Fruit fly (Drosophila melanogaster) whole organism: ENCODE data around the gene CG4596.

ENCODE experiments used
- CG8478 ChIP-seq: fragments of >200 bp; optimal IDR thresholded peaks from 2 replicates; lab custom pipeline; 2018; ENCODE audit warnings: inconsistent platforms
- Dll ChIP-seq: fragments of >200 bp; optimal IDR thresholded peaks from 2 replicates; lab custom pipeline; 2017
- EcR ChIP-seq, 2 experiments: fragments of >200 bp; optimal IDR thresholded peaks; 2 replicates each; lab custom pipeline; 2017; ENCODE audit warnings: missing biosample characterization in 2 of 2, missing genetic modification characterization in 2 of 2, missing genetic modification reagents in 2 of 2
- pan ChIP-seq: fragments of >200 bp; optimal IDR thresholded peaks from 2 replicates; lab custom pipeline; 2017
- psq ChIP-seq: fragments of >200 bp; optimal IDR thresholded peaks from 2 replicates; lab custom pipeline; 2017
- usp ChIP-seq: fragments of >200 bp; optimal IDR thresholded peaks from 2 replicates; lab custom pipeline; 2017; ENCODE audit warnings: missing biosample characterization, missing genetic modification characterization, mixed read lengths

DNA sequence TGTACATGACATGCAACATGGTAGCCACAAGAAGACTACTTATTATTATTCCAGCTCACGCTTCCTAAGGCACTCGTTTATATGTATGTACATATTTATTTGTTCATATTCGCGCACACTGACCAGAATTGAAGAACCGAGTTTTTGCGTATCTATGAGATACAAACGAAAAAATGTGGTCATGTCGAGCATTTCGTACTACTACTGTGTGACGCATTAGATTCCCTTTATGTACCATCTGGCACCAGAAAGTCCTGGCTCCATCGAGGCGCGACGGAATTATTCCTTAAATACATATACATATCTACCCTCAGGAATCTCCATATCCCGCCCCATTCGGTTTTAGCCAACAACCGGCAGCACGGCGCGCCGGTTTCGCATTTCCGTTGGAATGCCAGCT lies 22.2 kb upstream of the CG4596 start:
- TF ChIP-seq pan (lab: Kevin White, UChicago) = peak; percentile 44
- TF ChIP-seq psq (lab: Kevin White, UChicago) = no peak
- no peak for TF ChIP-seq usp
- TF ChIP-seq CG8478 (lab: Kevin White, UChicago) = no peak
- no peak for TF ChIP-seq Dll (lab: Kevin White, UChicago)
- no peak for TF ChIP-seq EcR (GFP tag; optimal IDR thresholded peaks at IDR 0.05; lab: Kevin White, UChicago)
